Worm (Caenorhabditis elegans) whole organism, L4 larva: ENCODE results near the gene lin-9.
A peak's percentile ranks its signal among the peaks of the same experiment; 100 is the strongest.

Experiments
- D1046.2 ChIP-seq: fragments of 200-800 bp; sonication (Bioruptor generic); IDR thresholded peaks from 2 replicates; pipeline ENCODE4 v1.3.6; 2022; ENCODE audit warnings: missing genetic modification characterization, missing compliant biosample characterization
- F10B5.3 ChIP-seq: sonication (generic microtip); optimal IDR thresholded peaks from 2 replicates; lab custom pipeline; 2016; ENCODE audit warnings: mild to moderate bottlenecking, missing genetic modification characterization, missing compliant biosample characterization
- F49E8.2 ChIP-seq: sonication (generic microtip); optimal IDR thresholded peaks from 2 replicates; lab custom pipeline; 2016; ENCODE audit warnings: missing compliant biosample characterization, mild to moderate bottlenecking, missing genetic modification characterization, borderline replicate concordance
- T20F7.1 ChIP-seq: fragments of 200-800 bp; sonication (Bioruptor generic); optimal IDR thresholded peaks from 2 replicates; lab custom pipeline; 2018; ENCODE audit warnings: mild to moderate bottlenecking, missing genetic modification characterization, missing compliant biosample characterization
- Y105C5A.15 ChIP-seq: fragments of 200-800 bp; sonication (Bioruptor generic); IDR thresholded peaks from 2 replicates; pipeline ENCODE4 v1.3.6; 2022; ENCODE audit warnings: missing genetic modification characterization, missing compliant biosample characterization
- Y48G9A.11 ChIP-seq: fragments of 200-800 bp; sonication (Bioruptor generic); IDR thresholded peaks from 2 replicates; pipeline ENCODE4 v1.3.6; 2022; ENCODE audit warnings: missing genetic modification reagents, missing genetic modification characterization, missing compliant biosample characterization
- Y5F2A.4 ChIP-seq: fragments of 200-800 bp; sonication (Bioruptor generic); optimal IDR thresholded peaks from 2 replicates; lab custom pipeline; 2018; ENCODE audit warnings: mild to moderate bottlenecking, missing genetic modification characterization, missing compliant biosample characterization
- aha-1 ChIP-seq: fragments of 150-350 bp; peaks from one replicate; lab custom pipeline; 2014; ENCODE audit warnings: missing biosample characterization, missing genetic modification characterization
- arid-1 ChIP-seq: fragments of 200-800 bp; sonication (Bioruptor generic); conservative IDR thresholded peaks from 2 replicates; pipeline ENCODE4 v1.3.6; 2022; ENCODE audit warnings: missing genetic modification reagents, missing genetic modification characterization, missing compliant biosample characterization
- attf-4 ChIP-seq: sonication (generic microtip); optimal IDR thresholded peaks from 3 replicates; lab custom pipeline; 2017; ENCODE audit warnings: missing biosample characterization, missing genetic modification characterization
- ceh-28 ChIP-seq: fragments of 150-350 bp; optimal IDR thresholded peaks from 2 replicates; lab custom pipeline; 2014; ENCODE audit warnings: missing biosample characterization, missing genetic modification reagents, missing genetic modification characterization
- ceh-32 ChIP-seq: sonication (generic microtip); optimal IDR thresholded peaks from 2 replicates; lab custom pipeline; 2016; ENCODE audit warnings: mild to moderate bottlenecking, missing genetic modification characterization, missing compliant biosample characterization; ENCODE audit not compliant: poor library complexity
- ceh-62 ChIP-seq: sonication (generic microtip); optimal IDR thresholded peaks from 2 replicates; lab custom pipeline; 2017; ENCODE audit warnings: missing biosample characterization, missing genetic modification characterization
- cey-2 ChIP-seq: sonication (generic microtip); optimal IDR thresholded peaks from 3 replicates; lab custom pipeline; 2017; ENCODE audit warnings: missing genetic modification characterization, mild to moderate bottlenecking, missing compliant biosample characterization, antibody characterized with exemption, borderline replicate concordance; ENCODE audit not compliant: insufficient read depth
- daf-12 ChIP-seq: fragments of 150-350 bp; optimal IDR thresholded peaks from 2 replicates; lab custom pipeline; 2014; ENCODE audit warnings: missing biosample characterization, missing genetic modification reagents, missing genetic modification characterization
- daf-19 ChIP-seq: fragments of 200-800 bp; sonication (Bioruptor generic); conservative IDR thresholded peaks from 2 replicates; pipeline ENCODE4 v1.3.6; 2022; ENCODE audit warnings: missing genetic modification characterization, missing compliant biosample characterization
- daf-8 ChIP-seq: fragments of 200-800 bp; sonication (Bioruptor generic); IDR thresholded peaks from 2 replicates; pipeline ENCODE4 v1.3.6; 2022; ENCODE audit warnings: missing genetic modification characterization, missing compliant biosample characterization
- dmd-6 ChIP-seq: fragments of 200-800 bp; sonication (Bioruptor generic); IDR thresholded peaks from 2 replicates; pipeline ENCODE4 v1.3.6; 2022; ENCODE audit warnings: missing genetic modification reagents, missing genetic modification characterization, missing compliant biosample characterization
- dmd-8 ChIP-seq: fragments of 200-800 bp; sonication (Bioruptor generic); IDR thresholded peaks from 2 replicates; pipeline ENCODE4 v1.3.6; 2022; ENCODE audit warnings: missing genetic modification characterization, missing compliant biosample characterization
- dmd-9 ChIP-seq: fragments of 200-800 bp; sonication (Bioruptor generic); IDR thresholded peaks from 2 replicates; pipeline ENCODE4 v1.3.6; 2022; ENCODE audit warnings: missing genetic modification reagents, missing genetic modification characterization, missing compliant biosample characterization
- duxl-1 ChIP-seq: sonication (generic microtip); optimal IDR thresholded peaks from 2 replicates; lab custom pipeline; 2016; ENCODE audit warnings: mild to moderate bottlenecking, missing genetic modification characterization, moderate library complexity, missing compliant biosample characterization; ENCODE audit not compliant: poor library complexity
- fkh-10 ChIP-seq: fragments of 150-350 bp; optimal IDR thresholded peaks from 2 replicates; lab custom pipeline; 2014; ENCODE audit warnings: missing biosample characterization, missing genetic modification reagents, missing genetic modification characterization
- hif-1 ChIP-seq, 2 experiments: sonication (generic microtip); optimal IDR thresholded peaks; 2 replicates each; lab custom pipeline; 2016 to 2017; ENCODE audit warnings: missing compliant biosample characterization in 2 of 2, missing genetic modification characterization in 2 of 2, missing genetic modification reagents in 2 of 2, missing genotype in 2 of 2, mild to moderate bottlenecking in 1 of 2
- hlh-11 ChIP-seq: fragments of 200-800 bp; sonication (Bioruptor generic); optimal IDR thresholded peaks from 2 replicates; lab custom pipeline; 2018; ENCODE audit warnings: mild to moderate bottlenecking, missing genetic modification characterization, missing compliant biosample characterization
- hmg-1.1 ChIP-seq: fragments of 200-800 bp; sonication (Bioruptor generic); IDR thresholded peaks from 2 replicates; pipeline ENCODE4 v1.3.6; 2022; ENCODE audit warnings: missing genetic modification reagents, missing genetic modification characterization, missing compliant biosample characterization
- jun-1 ChIP-seq: fragments of 150-350 bp; optimal IDR thresholded peaks from 2 replicates; lab custom pipeline; 2014; ENCODE audit warnings: missing biosample characterization, missing genetic modification reagents, missing genetic modification characterization
- lim-7 ChIP-seq: fragments of 200-800 bp; sonication (Bioruptor generic); IDR thresholded peaks from 2 replicates; pipeline ENCODE4 v1.3.6; 2022; ENCODE audit warnings: missing genetic modification characterization, missing compliant biosample characterization
- lin-13 ChIP-seq: fragments of 150-350 bp; optimal IDR thresholded peaks from 2 replicates; lab custom pipeline; 2014; ENCODE audit warnings: missing biosample characterization, missing genetic modification reagents, missing genetic modification characterization
- lin-15B ChIP-seq: fragments of 150-350 bp; sonication (generic microtip); optimal IDR thresholded peaks from 3 replicates; lab custom pipeline; 2014; ENCODE audit warnings: missing biosample characterization, missing genetic modification characterization
- madf-5 ChIP-seq, 2 experiments: fragments of 200-800 bp; sonication (Bioruptor generic); IDR thresholded peaks; 2 replicates each; pipeline ENCODE4 v1.3.6; 2022; ENCODE audit warnings: missing compliant biosample characterization in 2 of 2, missing genetic modification characterization in 2 of 2
- madf-9 ChIP-seq: fragments of 200-800 bp; sonication (Bioruptor generic); conservative IDR thresholded peaks from 2 replicates; pipeline ENCODE4 v1.3.6; 2022; ENCODE audit warnings: missing genetic modification reagents, missing genetic modification characterization, missing compliant biosample characterization
- mdl-1 ChIP-seq, 2 experiments: fragments of 150-350 bp in 1 of 2; sonication (generic microtip) in 1 of 2; optimal IDR thresholded peaks; 2 replicates each; lab custom pipeline; 2014 to 2017; ENCODE audit warnings: missing biosample characterization in 2 of 2, missing genetic modification characterization in 2 of 2
- mdt-29 ChIP-seq: fragments of 200-800 bp; sonication (Bioruptor generic); IDR thresholded peaks from 2 replicates; pipeline ENCODE4 v1.3.6; 2022; ENCODE audit warnings: missing genetic modification reagents, missing genetic modification characterization, missing compliant biosample characterization
- mxl-2 ChIP-seq: fragments of 200-800 bp; sonication (Bioruptor generic); conservative IDR thresholded peaks from 2 replicates; pipeline ENCODE4 v1.3.6; 2022; ENCODE audit warnings: missing genetic modification reagents, missing genetic modification characterization, missing compliant biosample characterization
- mxl-3 ChIP-seq: fragments of 200-800 bp; sonication (Bioruptor generic); optimal IDR thresholded peaks from 2 replicates; lab custom pipeline; 2018; ENCODE audit warnings: mild to moderate bottlenecking, missing genetic modification characterization, missing compliant biosample characterization
- nhr-102 ChIP-seq: sonication (generic microtip); optimal IDR thresholded peaks from 2 replicates; lab custom pipeline; 2016; ENCODE audit warnings: mild to moderate bottlenecking, missing genetic modification characterization, moderate library complexity, missing compliant biosample characterization
- nhr-237 ChIP-seq: sonication (generic microtip); optimal IDR thresholded peaks from 2 replicates; lab custom pipeline; 2017; ENCODE audit warnings: missing biosample characterization, missing genetic modification characterization
- nhr-6 ChIP-seq: fragments of 150-350 bp; optimal IDR thresholded peaks from 2 replicates; lab custom pipeline; 2014; ENCODE audit warnings: missing biosample characterization, missing genetic modification characterization
- nhr-76 ChIP-seq: fragments of 150-350 bp; optimal IDR thresholded peaks from 2 replicates; lab custom pipeline; 2014; ENCODE audit warnings: missing biosample characterization, missing genetic modification characterization
- pha-4 ChIP-seq, 2 experiments: fragments of 150-350 bp in 1 of 2; fragments of 200-800 bp in 1 of 2; sonication (Bioruptor generic) in 1 of 2; IDR thresholded peaks in 1 of 2; optimal IDR thresholded peaks in 1 of 2; 2 replicates each; pipeline versions ENCODE4 v1.3.6 to Lab custom; 2014 to 2022; ENCODE audit warnings: missing genetic modification characterization in 2 of 2, missing genetic modification reagents in 2 of 2, missing biosample characterization in 1 of 2, missing compliant biosample characterization in 1 of 2
- rbr-2 ChIP-seq: sonication (generic microtip); optimal IDR thresholded peaks from 2 replicates; lab custom pipeline; 2016; ENCODE audit warnings: missing genotype, missing genetic modification characterization, missing compliant biosample characterization
- saeg-2 ChIP-seq: fragments of 200-800 bp; sonication (Bioruptor generic); IDR thresholded peaks from 2 replicates; pipeline ENCODE4 v1.3.6; 2022; ENCODE audit warnings: missing genetic modification reagents, missing genetic modification characterization, missing compliant biosample characterization
- spr-3 ChIP-seq: fragments of 200-800 bp; sonication (Bioruptor generic); optimal IDR thresholded peaks from 2 replicates; lab custom pipeline; 2018; ENCODE audit warnings: mild to moderate bottlenecking, missing genetic modification characterization, missing compliant biosample characterization
- tag-97 ChIP-seq: fragments of 200-800 bp; sonication (Bioruptor generic); IDR thresholded peaks from 2 replicates; pipeline ENCODE4 v1.3.6; 2022; ENCODE audit warnings: missing genetic modification characterization, missing compliant biosample characterization
- unc-62 ChIP-seq, 3 experiments: fragments of 150-350 bp in 1 of 3; sonication (generic microtip); optimal IDR thresholded peaks in 2 of 3; peaks in 1 of 3; 1 replicate in 1 of 3; 2 replicates in 2 of 3; lab custom pipeline; 2014 to 2017; ENCODE audit warnings: missing biosample characterization in 3 of 3, missing genetic modification characterization in 3 of 3, missing genetic modification reagents in 3 of 3, missing genotype in 1 of 3
- zag-1 ChIP-seq: fragments of 150-350 bp; optimal IDR thresholded peaks from 2 replicates; lab custom pipeline; 2014; ENCODE audit warnings: missing biosample characterization, missing genetic modification characterization
- zfp-3 ChIP-seq: fragments of 200-800 bp; sonication (Bioruptor generic); conservative IDR thresholded peaks from 2 replicates; pipeline ENCODE4 v1.3.6; 2022; ENCODE audit warnings: missing genetic modification reagents, missing genetic modification characterization, missing compliant biosample characterization
- zip-2 ChIP-seq: fragments of 150-350 bp; optimal IDR thresholded peaks from 2 replicates; lab custom pipeline; 2014; ENCODE audit warnings: missing biosample characterization, missing genetic modification characterization
- ztf-11 ChIP-seq: fragments of 150-350 bp; optimal IDR thresholded peaks from 2 replicates; lab custom pipeline; 2014; ENCODE audit warnings: missing biosample characterization, missing genetic modification characterization

lin-9 gene

ce11 chrIII:8873045-8873457 is 30.9 kb downstream of the lin-9 start (continued):
- no peak for TF ChIP-seq unc-62 (GFP tag; optimal IDR thresholded peaks at IDR 0.05 in 1 of 2; lab: Kevin White, UChicago)
- TF ChIP-seq unc-62 (tag; optimal IDR thresholded peaks at IDR 0.05; lab: Kevin White, UChicago) = no peak
- no peak for TF ChIP-seq ceh-32 (tag; lab: Kevin White, UChicago)
- no peak for TF ChIP-seq mxl-2 (GFP tag; lab: Robert Waterston, UW)
- TF ChIP-seq tag-97 (GFP tag; lab: Robert Waterston, UW) = no peak
- TF ChIP-seq lin-15B (tag; lab: Kevin White, UChicago) = no peak
- no peak for TF ChIP-seq madf-5 (GFP tag; IDR thresholded peaks at IDR 0.05; lab: Robert Waterston, UW)
- TF ChIP-seq zip-2 = no peak
- no peak for TF ChIP-seq nhr-6 (tag; lab: Kevin White, UChicago)
- TF ChIP-seq D1046.2 (GFP tag; lab: Robert Waterston, UW) = no peak
- TF ChIP-seq hif-1 (tag; optimal IDR thresholded peaks at IDR 0.05; lab: Kevin White, UChicago) = no peak
- TF ChIP-seq aha-1 (tag; lab: Kevin White, UChicago) = no peak
- TF ChIP-seq T20F7.1 (GFP tag; lab: Kevin White, UChicago) = no peak
- no peak for TF ChIP-seq zag-1 (tag; lab: Kevin White, UChicago)
- no peak for TF ChIP-seq dmd-9 (GFP tag; lab: Robert Waterston, UW)
- TF ChIP-seq Y48G9A.11 (GFP tag; lab: Robert Waterston, UW) = no peak
- TF ChIP-seq hlh-11 (tag; lab: Kevin White, UChicago) = no peak
- TF ChIP-seq attf-4 (tag; lab: Kevin White, UChicago) = no peak
- no peak for TF ChIP-seq dmd-6
- 0 out of 2 replicates have a peak, but pooled peaks have one; percentile 10 for TF ChIP-seq pha-4 (GFP tag; IDR thresholded peaks at IDR 0.05; lab: Robert Waterston, UW)
- no peak for TF ChIP-seq pha-4 (tag; optimal IDR thresholded peaks at IDR 0.05; lab: Kevin White, UChicago)
- no peak for TF ChIP-seq F49E8.2 (tag; lab: Kevin White, UChicago)
- no peak for TF ChIP-seq nhr-76 (tag; lab: Kevin White, UChicago)
- TF ChIP-seq mdt-29 (GFP tag; lab: Robert Waterston, UW) = no peak
- TF ChIP-seq cey-2 = no peak
- TF ChIP-seq mdl-1 (tag; optimal IDR thresholded peaks at IDR 0.05; lab: Kevin White, UChicago) = no peak
- no peak for TF ChIP-seq madf-9 (GFP tag; lab: Robert Waterston, UW)
- TF ChIP-seq Y105C5A.15 (GFP tag; lab: Robert Waterston, UW) = no peak
- no peak for TF ChIP-seq daf-12 (tag; lab: Kevin White, UChicago)
- no peak for TF ChIP-seq ceh-28 (tag; lab: Kevin White, UChicago)
- TF ChIP-seq lin-13 = no peak
- TF ChIP-seq Y5F2A.4 = no peak
- TF ChIP-seq saeg-2 (GFP tag; lab: Robert Waterston, UW) = no peak
- TF ChIP-seq daf-8 = no peak
- TF ChIP-seq ztf-11 (tag; lab: Kevin White, UChicago) = no peak
- TF ChIP-seq fkh-10 = no peak
- TF ChIP-seq jun-1 (tag; lab: Kevin White, UChicago) = no peak
- peak; percentile 42 for TF ChIP-seq hmg-1.1 (GFP tag; lab: Robert Waterston, UW)
- no peak for TF ChIP-seq duxl-1 (tag; lab: Kevin White, UChicago)
- no peak for TF ChIP-seq zfp-3 (GFP tag; lab: Robert Waterston, UW)
- no peak for TF ChIP-seq nhr-237 (tag; lab: Kevin White, UChicago)
- TF ChIP-seq F10B5.3 (tag; lab: Kevin White, UChicago) = no peak
- TF ChIP-seq lim-7 (GFP tag; lab: Robert Waterston, UW) = peak; percentile 33; the same call in 1 of the 2 replicates
- TF ChIP-seq dmd-8 = no peak
- TF ChIP-seq mxl-3 = no peak
- no peak for TF ChIP-seq daf-19 (GFP tag; lab: Robert Waterston, UW)
- TF ChIP-seq ceh-62 (tag; lab: Kevin White, UChicago) = no peak
- TF ChIP-seq rbr-2 = peak; percentile 34
- TF ChIP-seq arid-1 = no peak
- TF ChIP-seq nhr-102 (tag; lab: Kevin White, UChicago) = no peak
- TF ChIP-seq spr-3 (GFP tag; lab: Kevin White, UChicago) = peak; percentile 18
